Worm (Caenorhabditis elegans) whole organism, L4/young adult: ENCODE measurements around the gene ubq-1.

Source experiments
- dao-5 ChIP-seq: sonication (generic microtip); optimal IDR thresholded peaks from 2 replicates; lab custom pipeline; 2016; ENCODE audit warnings: missing genotype, missing genetic modification characterization, moderate library complexity, missing compliant biosample characterization
- him-1 ChIP-seq: sonication (generic microtip); optimal IDR thresholded peaks from 2 replicates; lab custom pipeline; 2016; ENCODE audit warnings: missing genotype, missing genetic modification reagents, missing genetic modification characterization, missing compliant biosample characterization

ce11 chrIII:5942104-5942503 lies 2.0 kb downstream of the ubq-1 start:
- no peak for TF ChIP-seq dao-5 (tag; lab: Kevin White, UChicago)
- TF ChIP-seq him-1 (tag; lab: Kevin White, UChicago): no peak
